Fruit fly (Drosophila melanogaster): ENCODE measurements around the gene GckIII.

Gene GckIII

dm6 chr3R:17085029-17085807 lies at the start of gene GckIII:
Gene GckIII (plus strand): TSS chr3R:17085513.
- TF ChIP-seq CG6808 (GFP tag; optimal IDR thresholded peaks at IDR 0.05) (peak; percentile 44), Hr4 (GFP tag; optimal IDR thresholded peaks at IDR 0.05) (no peak), Eip93F (GFP tag; optimal IDR thresholded peaks at IDR 0.05) (peak; percentile 16)

dm6 chr3R:17035945-17036344 lies 49.4 kb upstream of the GckIII start, which contains the start of gene CG4009:
Gene CG4009 (minus strand): TSS chr3R:17036045.
- TF ChIP-seq cyc (GFP tag; optimal IDR thresholded peaks at IDR 0.05), result no peak
- no peak for TF ChIP-seq CG6163 (GFP tag; IDR thresholded peaks at IDR 0.05)
- TF ChIP-seq Ets21C (GFP tag; optimal IDR thresholded peaks at IDR 0.05), result no peak
- no peak for TF ChIP-seq Hr4 (GFP tag; optimal IDR thresholded peaks at IDR 0.05)
- no peak for TF ChIP-seq Sox14 (GFP tag; optimal IDR thresholded peaks at IDR 0.05)
- no peak for TF ChIP-seq spab (GFP tag; optimal IDR thresholded peaks at IDR 0.05)
- TF ChIP-seq achi (GFP tag; optimal IDR thresholded peaks at IDR 0.05), result no peak
- no peak for TF ChIP-seq CG32006 (GFP tag; optimal IDR thresholded peaks at IDR 0.05)
- no peak for TF ChIP-seq CG1621 (tag; optimal IDR thresholded peaks at IDR 0.05)
- TF ChIP-seq OdsH (GFP tag; optimal IDR thresholded peaks at IDR 0.05), result no peak
- TF ChIP-seq CG11762 (GFP tag; optimal IDR thresholded peaks at IDR 0.05; ENCODE audit: insufficient read depth), result no peak
- no peak for TF ChIP-seq CG6808 (GFP tag; optimal IDR thresholded peaks at IDR 0.05)

- TF ChIP-seq achi (GFP tag; optimal IDR thresholded peaks at IDR 0.05) (peak; percentile 27), CG11762 (GFP tag; optimal IDR thresholded peaks at IDR 0.05; ENCODE audit: insufficient read depth) (no peak), Blimp-1 (GFP tag; optimal IDR thresholded peaks at IDR 0.05) (no peak), vri (GFP tag; optimal IDR thresholded peaks at IDR 0.05) (no peak), CG15336 (GFP tag; IDR thresholded peaks at IDR 0.05) (no peak), CG16779 (tag; optimal IDR thresholded peaks at IDR 0.05) (no peak), esn (GFP tag; optimal IDR thresholded peaks at IDR 0.05) (peak; percentile 15), eg (GFP tag; IDR thresholded peaks at IDR 0.05) (no peak), CG11294 (GFP tag; IDR thresholded peaks at IDR 0.05) (no peak), acj6 (GFP tag; optimal IDR thresholded peaks at IDR 0.05) (no peak), CG10631 (GFP tag; optimal IDR thresholded peaks at IDR 0.05) (peak; percentile 38), Hr39 (GFP tag; optimal IDR thresholded peaks at IDR 0.05) (no peak), CG4318 (GFP tag; optimal IDR thresholded peaks at IDR 0.05) (no peak), CG11902 (GFP tag; optimal IDR thresholded peaks at IDR 0.05) (no peak), CG6792 (GFP tag; optimal IDR thresholded peaks at IDR 0.05) (no peak), Sox14 (GFP tag; optimal IDR thresholded peaks at IDR 0.05) (no peak), spab (GFP tag; optimal IDR thresholded peaks at IDR 0.05) (no peak), dac (GFP tag; optimal IDR thresholded peaks at IDR 0.05) (no peak), CG1621 (tag; optimal IDR thresholded peaks at IDR 0.05) (no peak), CG6854 (GFP tag; optimal IDR thresholded peaks at IDR 0.05) (no peak), fd85E (GFP tag; optimal IDR thresholded peaks at IDR 0.05) (no peak)
Observed at dm6 chr3R:17039993-17040807, 45.1 kb upstream of the GckIII start, which contains the start of the genes CG18213 and Trm7-32. Gene CG18213 (minus strand): TSS chr3R:17040203. Gene Trm7-32 (plus strand): TSS chr3R:17040682.

- TF ChIP-seq achi (GFP tag; optimal IDR thresholded peaks at IDR 0.05), result peak; percentile 99
- peak; percentile 24 for TF ChIP-seq CG3032 (tag; optimal IDR thresholded peaks at IDR 0.05)
- TF ChIP-seq CG31627 (GFP tag; optimal IDR thresholded peaks at IDR 0.05), result peak; percentile 8
- no peak for TF ChIP-seq CG3919 (GFP tag; optimal IDR thresholded peaks at IDR 0.05)
- TF ChIP-seq CG10631 (GFP tag; optimal IDR thresholded peaks at IDR 0.05), result peak; percentile 54
- TF ChIP-seq cyc (GFP tag; optimal IDR thresholded peaks at IDR 0.05), result peak; percentile 28
- peak; percentile 9 for TF ChIP-seq CG8319 (GFP tag; optimal IDR thresholded peaks at IDR 0.05)
- peak; percentile 29 for TF ChIP-seq Sox14 (GFP tag; optimal IDR thresholded peaks at IDR 0.05)
- TF ChIP-seq dac (GFP tag; optimal IDR thresholded peaks at IDR 0.05), result no peak
- TF ChIP-seq esn (GFP tag; optimal IDR thresholded peaks at IDR 0.05), result peak; percentile 58
Observed at dm6 chr3R:17042838-17043569, 42.3 kb upstream of the GckIII start, which contains the start of the genes bdwf and Patr-1. Gene bdwf (minus strand): TSS chr3R:17043136. Gene Patr-1 (plus strand): TSS chr3R:17043564.

Measured in whole organism, prepupa.